Worm (Caenorhabditis elegans) whole organism, L4 larva: ENCODE data around the gene pros-1.

Experiments used
- T20F7.1 ChIP-seq: fragments of 200-800 bp; sonication (Bioruptor generic); optimal IDR thresholded peaks from 2 replicates; lab custom pipeline; 2018; ENCODE audit warnings: mild to moderate bottlenecking, missing genetic modification characterization, missing compliant biosample characterization
- T26A8.4 ChIP-seq: fragments of 200-800 bp; sonication (Bioruptor generic); IDR thresholded peaks from 2 replicates; pipeline ENCODE4 v1.3.6; 2022; ENCODE audit warnings: missing genetic modification characterization, missing compliant biosample characterization
- ces-1 ChIP-seq: fragments of 150-350 bp; sonication (generic microtip); optimal IDR thresholded peaks from 4 replicates; lab custom pipeline; 2014; ENCODE audit warnings: missing biosample characterization, missing genetic modification reagents, missing genetic modification characterization
- lin-15B ChIP-seq: fragments of 150-350 bp; sonication (generic microtip); optimal IDR thresholded peaks from 3 replicates; lab custom pipeline; 2014; ENCODE audit warnings: missing biosample characterization, missing genetic modification characterization
- lin-39 ChIP-seq: fragments of 150-350 bp; optimal IDR thresholded peaks from 2 replicates; lab custom pipeline; 2014; ENCODE audit warnings: missing biosample characterization, missing genetic modification reagents, missing genetic modification characterization
- lir-3 ChIP-seq: sonication (generic microtip); optimal IDR thresholded peaks from 2 replicates; lab custom pipeline; 2016; ENCODE audit warnings: mild to moderate bottlenecking, missing genetic modification characterization, missing compliant biosample characterization
- nhr-10 ChIP-seq: fragments of 150-350 bp; optimal IDR thresholded peaks from 2 replicates; lab custom pipeline; 2014; ENCODE audit warnings: missing biosample characterization, missing genetic modification characterization
- nhr-111 ChIP-seq: fragments of 200-800 bp; sonication (Bioruptor generic); optimal IDR thresholded peaks from 2 replicates; lab custom pipeline; 2018; ENCODE audit warnings: mild to moderate bottlenecking, missing genetic modification characterization, missing compliant biosample characterization
- nhr-28 ChIP-seq: fragments of 150-350 bp; optimal IDR thresholded peaks from 2 replicates; lab custom pipeline; 2014; ENCODE audit warnings: missing biosample characterization, missing genetic modification characterization

DNA sequence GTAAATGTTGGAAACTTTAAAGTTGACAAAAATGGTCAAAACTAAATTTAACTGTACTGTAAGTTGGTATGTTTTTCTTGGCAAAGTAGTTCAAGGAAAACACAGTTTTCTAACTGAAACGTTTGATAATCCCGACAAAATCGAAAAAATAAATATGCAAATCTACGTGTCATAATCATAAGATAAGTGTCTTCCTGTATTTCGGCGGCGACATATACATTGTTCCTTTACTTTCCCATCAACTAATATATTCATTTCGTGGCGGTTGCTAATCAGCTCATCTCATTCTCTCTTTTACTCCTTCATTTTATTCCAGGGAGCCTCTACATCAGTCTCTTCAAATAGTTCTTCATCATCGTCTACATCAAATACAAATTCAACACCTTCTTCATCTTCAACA, 709 bp downstream of the pros-1 start:
- TF ChIP-seq ces-1 (GFP tag; lab: Kevin White, UChicago) (no peak), T20F7.1 (GFP tag; lab: Kevin White, UChicago) (no peak), T26A8.4 (GFP tag; lab: Robert Waterston, UW) (no peak), nhr-28 (tag; lab: Kevin White, UChicago) (no peak), lir-3 (no peak), lin-15B (no peak), nhr-10 (tag; lab: Kevin White, UChicago) (no peak), nhr-111 (GFP tag; lab: Kevin White, UChicago) (no peak), lin-39 (no peak)
